Worm (Caenorhabditis elegans) whole organism, L1 larva: ENCODE data around the gene clec-161.

Experiments
- C04F5.9 ChIP-seq: sonication (generic microtip); optimal IDR thresholded peaks from 2 replicates; lab custom pipeline; 2016; ENCODE audit warnings: missing genetic modification characterization, missing compliant biosample characterization
- F16B12.6 ChIP-seq: fragments of 150-350 bp; optimal IDR thresholded peaks from 2 replicates; lab custom pipeline; 2014; ENCODE audit warnings: missing biosample characterization, missing genetic modification characterization
- Y116A8C.19 ChIP-seq: sonication (generic microtip); optimal IDR thresholded peaks from 2 replicates; lab custom pipeline; 2016; ENCODE audit warnings: missing compliant biosample characterization, missing genetic modification characterization, borderline replicate concordance
- alr-1 ChIP-seq: fragments of 200-800 bp; sonication (Bioruptor generic); optimal IDR thresholded peaks from 2 replicates; lab custom pipeline; 2018; ENCODE audit warnings: borderline replicate concordance, mild to moderate bottlenecking, missing genetic modification characterization, missing compliant biosample characterization
- ama-1 ChIP-seq: fragments of 150-350 bp; optimal IDR thresholded peaks from 2 replicates; lab custom pipeline; 2014
- blmp-1 ChIP-seq: fragments of 150-350 bp; optimal IDR thresholded peaks from 2 replicates; lab custom pipeline; 2014; ENCODE audit warnings: missing biosample characterization, missing genetic modification characterization
- ceh-8 ChIP-seq: fragments of 200-800 bp; sonication (Bioruptor generic); optimal IDR thresholded peaks from 2 replicates; lab custom pipeline; 2018; ENCODE audit warnings: mild to moderate bottlenecking, missing genetic modification characterization, moderate library complexity, missing compliant biosample characterization
- ceh-88 ChIP-seq: fragments of 200-800 bp; sonication (Bioruptor generic); IDR thresholded peaks from 2 replicates; pipeline ENCODE4 v1.3.6; 2022; ENCODE audit warnings: missing genetic modification characterization, missing compliant biosample characterization
- ceh-90 ChIP-seq: sonication (generic microtip); optimal IDR thresholded peaks from 2 replicates; lab custom pipeline; 2016; ENCODE audit warnings: missing genetic modification characterization, missing compliant biosample characterization
- dsc-1 ChIP-seq: sonication (generic microtip); optimal IDR thresholded peaks from 2 replicates; lab custom pipeline; 2016; ENCODE audit warnings: mild to moderate bottlenecking, missing genetic modification characterization, missing compliant biosample characterization
- elt-2 ChIP-seq: sonication (generic microtip); optimal IDR thresholded peaks from 2 replicates; lab custom pipeline; 2016; ENCODE audit warnings: missing genetic modification characterization, mild to moderate bottlenecking, inconsistent platforms, missing compliant biosample characterization, missing genetic modification reagents
- fkh-8 ChIP-seq: sonication (generic microtip); optimal IDR thresholded peaks from 2 replicates; lab custom pipeline; 2016; ENCODE audit warnings: mild to moderate bottlenecking, missing genetic modification characterization, missing compliant biosample characterization
- grh-1 ChIP-seq: fragments of 200-800 bp; sonication (Bioruptor generic); IDR thresholded peaks from 2 replicates; pipeline ENCODE4 v1.3.6; 2022; ENCODE audit warnings: missing genetic modification reagents, missing genetic modification characterization, missing compliant biosample characterization
- hlh-4 ChIP-seq: sonication (generic microtip); optimal IDR thresholded peaks from 2 replicates; lab custom pipeline; 2016; ENCODE audit warnings: mild to moderate bottlenecking, missing genetic modification characterization, missing compliant biosample characterization
- isw-1 ChIP-seq: fragments of 200-800 bp; sonication (Bioruptor generic); IDR thresholded peaks from 2 replicates; pipeline ENCODE4 v1.3.6; 2022; ENCODE audit warnings: missing genetic modification characterization, missing compliant biosample characterization
- jun-1 ChIP-seq: fragments of 150-350 bp; optimal IDR thresholded peaks from 2 replicates; lab custom pipeline; 2014; ENCODE audit warnings: missing biosample characterization, missing genetic modification reagents, missing genetic modification characterization
- lir-3 ChIP-seq: sonication (generic microtip); optimal IDR thresholded peaks from 2 replicates; lab custom pipeline; 2016; ENCODE audit warnings: mild to moderate bottlenecking, missing genetic modification characterization, moderate library complexity, missing compliant biosample characterization; ENCODE audit not compliant: poor library complexity
- mef-2 ChIP-seq: fragments of 150-350 bp; optimal IDR thresholded peaks from 2 replicates; lab custom pipeline; 2014; ENCODE audit warnings: missing biosample characterization, missing genetic modification characterization
- nhr-12 ChIP-seq: sonication (generic microtip); optimal IDR thresholded peaks from 2 replicates; lab custom pipeline; 2017; ENCODE audit warnings: missing biosample characterization, missing genetic modification characterization
- nhr-71 ChIP-seq: sonication (generic microtip); optimal IDR thresholded peaks from 2 replicates; lab custom pipeline; 2016; ENCODE audit warnings: mild to moderate bottlenecking, missing genetic modification characterization, moderate library complexity, missing compliant biosample characterization
- nhr-76 ChIP-seq: sonication (generic microtip); optimal IDR thresholded peaks from 2 replicates; lab custom pipeline; 2017; ENCODE audit warnings: missing biosample characterization, missing genetic modification characterization
- nhr-77 ChIP-seq: fragments of 150-350 bp; optimal IDR thresholded peaks from 2 replicates; lab custom pipeline; 2014; ENCODE audit warnings: missing biosample characterization, missing genetic modification characterization
- nhr-85 ChIP-seq: sonication (generic microtip); peaks from one replicate; lab custom pipeline; 2016; ENCODE audit warnings: missing genetic modification characterization, inconsistent platforms, missing compliant biosample characterization
- pax-3 ChIP-seq: fragments of 200-800 bp; sonication (Bioruptor generic); optimal IDR thresholded peaks from 2 replicates; lab custom pipeline; 2018; ENCODE audit warnings: mild to moderate bottlenecking, missing genetic modification characterization, moderate library complexity, missing compliant biosample characterization
- skn-1 ChIP-seq: fragments of 150-350 bp; optimal IDR thresholded peaks from 2 replicates; lab custom pipeline; 2014; ENCODE audit warnings: missing biosample characterization, missing genetic modification characterization
- snpc-4 ChIP-seq: fragments of 150-350 bp; optimal IDR thresholded peaks from 2 replicates; lab custom pipeline; 2014; ENCODE audit warnings: missing biosample characterization, missing genetic modification characterization
- sox-4 ChIP-seq: sonication (generic microtip); optimal IDR thresholded peaks from 2 replicates; lab custom pipeline; 2016; ENCODE audit warnings: missing genetic modification characterization, missing compliant biosample characterization
- sup-37 ChIP-seq: fragments of 200-800 bp; sonication (Bioruptor generic); optimal IDR thresholded peaks from 2 replicates; lab custom pipeline; 2018; ENCODE audit warnings: mild to moderate bottlenecking, missing genetic modification characterization, missing compliant biosample characterization
- tlp-1 ChIP-seq: fragments of 150-350 bp; optimal IDR thresholded peaks from 2 replicates; lab custom pipeline; 2014; ENCODE audit warnings: missing biosample characterization, missing genetic modification characterization
- unc-130 ChIP-seq: fragments of 150-350 bp; optimal IDR thresholded peaks from 2 replicates; lab custom pipeline; 2017; ENCODE audit warnings: missing biosample characterization, missing genetic modification characterization, inconsistent platforms
- unc-30 ChIP-seq: sonication (generic microtip); optimal IDR thresholded peaks from 2 replicates; lab custom pipeline; 2017; ENCODE audit warnings: missing biosample characterization, missing genetic modification characterization
- unc-86 ChIP-seq: sonication (generic microtip); optimal IDR thresholded peaks from 2 replicates; lab custom pipeline; 2016; ENCODE audit warnings: missing genetic modification characterization, missing compliant biosample characterization
- unc-98 ChIP-seq: fragments of 200-800 bp; sonication (Bioruptor generic); IDR thresholded peaks from 2 replicates; pipeline ENCODE4 v1.3.6; 2022; ENCODE audit warnings: missing genetic modification characterization, missing compliant biosample characterization
- zip-4 ChIP-seq: fragments of 200-800 bp; sonication (Bioruptor generic); optimal IDR thresholded peaks from 2 replicates; lab custom pipeline; 2018; ENCODE audit warnings: mild to moderate bottlenecking, missing genetic modification characterization, moderate library complexity, missing compliant biosample characterization

clec-161 gene

DNA sequence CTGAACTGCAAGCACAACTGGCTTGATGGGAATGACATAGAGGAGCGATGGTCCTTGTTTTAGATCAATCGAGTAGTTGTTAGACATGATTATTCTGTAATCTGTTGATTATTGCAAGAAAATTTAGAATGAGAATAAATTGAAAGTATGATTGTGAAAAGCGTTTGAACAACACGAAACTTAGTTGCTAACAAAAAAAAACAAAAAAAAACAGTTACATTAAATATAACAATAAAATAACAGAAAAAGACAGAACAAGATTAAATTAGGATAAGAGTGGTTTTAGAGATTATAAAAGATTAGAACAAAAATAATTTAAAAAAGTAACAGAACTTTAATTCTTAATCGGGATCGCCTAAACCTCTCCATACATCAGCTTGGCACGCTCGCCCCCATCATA lies 45.3 kb downstream of the clec-161 start, which contains the start of gene C48B4.9:
Gene C48B4.9, minus strand, starts transcription at position 101 of the 400 bp plus-strand sequence.
- no peak for TF ChIP-seq snpc-4 (tag; lab: Kevin White, UChicago)
- TF ChIP-seq fkh-8 (tag; lab: Kevin White, UChicago): no peak
- no peak for TF ChIP-seq elt-2 (tag; lab: Kevin White, UChicago)
- no peak for TF ChIP-seq ceh-88 (GFP tag; lab: Robert Waterston, UW)
- TF ChIP-seq ama-1 (lab: Kevin White, UChicago): no peak
- TF ChIP-seq nhr-12: no peak

DNA sequence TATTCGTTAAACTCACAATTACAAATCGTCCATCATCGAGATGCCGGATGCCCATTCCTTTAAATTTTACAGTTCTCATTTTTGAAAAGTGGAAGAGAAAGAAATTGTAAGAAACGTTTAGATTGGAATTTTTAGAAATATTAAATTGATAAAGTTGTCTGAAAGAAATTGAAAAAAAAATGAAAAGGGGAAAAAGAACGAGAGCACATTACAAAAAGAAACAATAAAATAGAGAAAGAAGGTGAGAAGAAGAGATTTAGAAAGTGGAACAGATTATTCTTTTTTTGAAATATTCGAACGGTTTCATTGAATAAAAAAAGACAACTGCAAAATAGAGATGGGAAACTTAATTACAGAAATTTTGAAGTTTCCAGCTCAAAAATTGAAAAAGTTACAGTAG lies 47.4 kb downstream of the clec-161 start, which contains the start of gene C48B4.8:
Gene C48B4.8, minus strand, starts transcription at position 101 of the 400 bp plus-strand sequence.
- TF ChIP-seq blmp-1 (tag; lab: Kevin White, UChicago) (no peak), ceh-90 (tag; lab: Kevin White, UChicago) (no peak), unc-98 (no peak), elt-2 (tag; lab: Kevin White, UChicago) (no peak), zip-4 (GFP tag; lab: Kevin White, UChicago) (no peak), Y116A8C.19 (tag; lab: Kevin White, UChicago) (no peak), isw-1 (GFP tag; lab: Robert Waterston, UW) (no peak), nhr-76 (tag; lab: Kevin White, UChicago) (no peak)

- no peak for TF ChIP-seq nhr-77 (tag; lab: Kevin White, UChicago)
- TF ChIP-seq F16B12.6: no peak
- no peak for TF ChIP-seq zip-4 (GFP tag; lab: Kevin White, UChicago)
- TF ChIP-seq unc-86: no peak
- TF ChIP-seq alr-1 (tag; lab: Kevin White, UChicago): no peak
- no peak for TF ChIP-seq unc-98
- no peak for TF ChIP-seq pax-3 (tag; lab: Kevin White, UChicago)
- TF ChIP-seq mef-2 (tag; lab: Kevin White, UChicago): no peak
- TF ChIP-seq C04F5.9 (tag; lab: Kevin White, UChicago): no peak
These were observed 49.1 kb downstream of the clec-161 start, which contains the start of gene C48B4.7 for ce11 chrIII:9559381-9559881. C48B4.7 (minus strand) TSS chrIII:9559431.

DNA sequence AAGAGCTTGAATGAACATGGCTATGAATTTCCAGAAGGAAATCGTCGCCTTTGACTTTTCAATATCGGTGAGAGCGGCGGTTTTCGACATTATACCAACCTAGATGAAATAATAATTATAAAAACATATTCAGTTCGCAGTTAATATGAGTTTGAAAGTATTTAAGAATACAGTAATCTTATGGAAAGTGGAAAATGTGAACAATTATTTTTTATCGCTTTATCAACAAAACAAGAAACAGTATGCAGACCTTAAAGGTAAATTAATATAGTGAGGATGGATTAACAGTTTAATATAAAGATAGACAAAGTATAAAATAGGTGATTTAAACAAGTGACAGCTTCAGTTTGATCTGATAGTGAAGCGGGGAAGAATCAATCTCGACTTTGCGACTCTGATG lies 50.1 kb downstream of the clec-161 start, which contains the start of gene C48B4.6:
Gene C48B4.6, minus strand, starts transcription at position 101 of the 400 bp plus-strand sequence.
- TF ChIP-seq Y116A8C.19 (tag; lab: Kevin White, UChicago) (no peak), nhr-77 (tag; lab: Kevin White, UChicago) (no peak), unc-30 (no peak), sox-4 (tag; lab: Kevin White, UChicago) (no peak), zip-4 (GFP tag; lab: Kevin White, UChicago) (no peak), lir-3 (tag; lab: Kevin White, UChicago) (no peak), tlp-1 (tag; lab: Kevin White, UChicago) (no peak), ama-1 (lab: Kevin White, UChicago) (no peak), jun-1 (tag; lab: Kevin White, UChicago) (no peak), grh-1 (GFP tag; lab: Robert Waterston, UW) (no peak), unc-130 (tag; lab: Kevin White, UChicago) (no peak)

DNA sequence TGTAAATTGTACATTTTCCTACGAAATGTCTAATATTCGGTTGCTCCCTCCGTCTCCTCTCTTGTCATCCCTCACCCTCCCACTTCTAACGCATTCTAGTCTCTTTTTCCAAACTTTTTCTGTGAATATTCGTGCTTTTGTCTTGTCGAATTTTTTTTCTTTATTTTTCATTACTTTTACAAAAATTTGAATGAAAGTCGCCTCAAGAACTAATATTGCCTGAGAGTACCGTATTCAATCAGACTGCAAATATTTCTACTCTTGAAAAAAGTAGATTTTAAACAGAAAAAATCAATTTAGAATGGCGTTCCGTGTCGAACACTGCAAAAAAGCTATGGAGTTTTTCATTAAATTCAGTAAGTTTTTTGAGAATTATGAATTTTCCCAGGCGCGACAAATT lies 52.2 kb downstream of the clec-161 start, which contains the start of gene ZK1098.11:
Gene ZK1098.11, plus strand, starts transcription at position 301 of the 400 bp plus-strand sequence.
- TF ChIP-seq nhr-85 (tag; lab: Kevin White, UChicago) (no peak), hlh-4 (tag; lab: Kevin White, UChicago) (no peak), jun-1 (tag; lab: Kevin White, UChicago) (no peak), sup-37 (no peak), fkh-8 (tag; lab: Kevin White, UChicago) (no peak), unc-30 (no peak), blmp-1 (tag; lab: Kevin White, UChicago) (no peak), skn-1 (no peak), dsc-1 (no peak), zip-4 (GFP tag; lab: Kevin White, UChicago) (no peak), nhr-71 (no peak), ceh-8 (GFP tag; lab: Kevin White, UChicago) (no peak)
